Fruit fly (Drosophila melanogaster): Measurements from ENCODE around the gene CG5885.
A peak's percentile ranks its signal among the peaks of the same experiment; 100 is the strongest.

The CG5885 gene

dm6 chr2L:9908468-9908967, 9.6 kb downstream of the CG5885 start, which contains the start of gene CG13124 (continued):
- TF ChIP-seq CG12299 (tag; optimal IDR thresholded peaks at IDR 0.05): peak; percentile 8
- no peak for TF ChIP-seq CG10654 (GFP tag; optimal IDR thresholded peaks at IDR 0.05)
- peak; percentile 25; the same call in 1 of the 2 replicates for TF ChIP-seq NFAT (GFP tag; IDR thresholded peaks at IDR 0.05)
- TF ChIP-seq CG43689 (GFP tag; IDR thresholded peaks at IDR 0.05): no peak
- TF ChIP-seq NC2β (GFP tag; optimal IDR thresholded peaks at IDR 0.05): peak; percentile 7
- TF ChIP-seq CG31365 (tag; optimal IDR thresholded peaks at IDR 0.05): peak; percentile 40
- no peak for TF ChIP-seq CG4282 (GFP tag; optimal IDR thresholded peaks at IDR 0.05)
- TF ChIP-seq CG3847 (GFP tag; IDR thresholded peaks at IDR 0.05): 0 out of 2 replicates have a peak, but pooled peaks have one; percentile 7
- TF ChIP-seq CG1832 (GFP tag; optimal IDR thresholded peaks at IDR 0.05): no peak
- TF ChIP-seq CG10979 (tag; optimal IDR thresholded peaks at IDR 0.05): no peak
- TF ChIP-seq org-1 (GFP tag; optimal IDR thresholded peaks at IDR 0.05): no peak
- TF ChIP-seq crp (GFP tag; optimal IDR thresholded peaks at IDR 0.05): no peak
- TF ChIP-seq CG6854 (GFP tag; optimal IDR thresholded peaks at IDR 0.05): peak; percentile 42
- peak; percentile 34 for TF ChIP-seq Deaf1 (tag; optimal IDR thresholded peaks at IDR 0.05)
- no peak for TF ChIP-seq al (GFP tag; IDR thresholded peaks at IDR 0.05)
- no peak for TF ChIP-seq CG14441 (GFP tag; IDR thresholded peaks at IDR 0.05)
- no peak for TF ChIP-seq crc (GFP tag; optimal IDR thresholded peaks at IDR 0.05)
- TF ChIP-seq Nf-YA (GFP tag; IDR thresholded peaks at IDR 0.05): no peak
- TF ChIP-seq onecut (GFP tag; IDR thresholded peaks at IDR 0.05): no peak
- TF ChIP-seq slou (GFP tag; optimal IDR thresholded peaks at IDR 0.05): no peak
- TF ChIP-seq Atf-2 (GFP tag; optimal IDR thresholded peaks at IDR 0.05): no peak
- TF ChIP-seq row (GFP tag; IDR thresholded peaks at IDR 0.05): peak; percentile 70
- TF ChIP-seq HLH3B (GFP tag; IDR thresholded peaks at IDR 0.05): no peak
- peak; percentile 5 for TF ChIP-seq CG12391 (tag; optimal IDR thresholded peaks at IDR 0.05)
- peak; percentile 73; the same call in 1 of the 2 replicates for TF ChIP-seq CG32532 (GFP tag; IDR thresholded peaks at IDR 0.05)
- no peak for TF ChIP-seq TFAM (GFP tag; optimal IDR thresholded peaks at IDR 0.05)
- no peak for TF ChIP-seq Hr78 (GFP tag; optimal IDR thresholded peaks at IDR 0.05)
- TF ChIP-seq Oli (tag; optimal IDR thresholded peaks at IDR 0.05): no peak
- TF ChIP-seq CG2199 (GFP tag; IDR thresholded peaks at IDR 0.05): no peak
- no peak for TF ChIP-seq Doc2 (GFP tag; IDR thresholded peaks at IDR 0.05)
- no peak for TF ChIP-seq wdn (GFP tag; IDR thresholded peaks at IDR 0.05)
- peak; percentile 21 for TF ChIP-seq her (GFP tag; optimal IDR thresholded peaks at IDR 0.05)
- peak; percentile 18 for TF ChIP-seq ERR (GFP tag; optimal IDR thresholded peaks at IDR 0.05)
- TF ChIP-seq sqz (GFP tag; optimal IDR thresholded peaks at IDR 0.05): no peak
- TF ChIP-seq CG10267 (tag; optimal IDR thresholded peaks at IDR 0.05): peak; percentile 0
- no peak for TF ChIP-seq CG17912 (GFP tag; optimal IDR thresholded peaks at IDR 0.05)
- peak; percentile 61 for TF ChIP-seq CG10543 (GFP tag; optimal IDR thresholded peaks at IDR 0.05)
- no peak for TF ChIP-seq CG8089 (GFP tag; optimal IDR thresholded peaks at IDR 0.05)
- TF ChIP-seq ems (GFP tag; optimal IDR thresholded peaks at IDR 0.05): no peak
- TF ChIP-seq CG1603 (tag; optimal IDR thresholded peaks at IDR 0.05): no peak
- TF ChIP-seq tio (GFP tag; optimal IDR thresholded peaks at IDR 0.05): no peak
- TF ChIP-seq lmd (GFP tag; IDR thresholded peaks at IDR 0.05): no peak; the same call in 1 of the 2 replicates
- TF ChIP-seq CG1529 (GFP tag; optimal IDR thresholded peaks at IDR 0.05): no peak
- TF ChIP-seq abd-A (tag; optimal IDR thresholded peaks at IDR 0.05): no peak
- TF ChIP-seq CG2116 (GFP tag; optimal IDR thresholded peaks at IDR 0.05): no peak
- peak; percentile 66; the same call in 2 of the 3 replicates for TF ChIP-seq ci (GFP tag; IDR thresholded peaks at IDR 0.05)
- no peak for TF ChIP-seq CG3407 (GFP tag; optimal IDR thresholded peaks at IDR 0.05)
- TF ChIP-seq CG12942 (GFP tag; optimal IDR thresholded peaks at IDR 0.05): no peak
- peak; percentile 32 for TF ChIP-seq grau (tag; optimal IDR thresholded peaks at IDR 0.05)
- peak in 1 of 2 experiments; percentile 27 for TF ChIP-seq Hr51 (GFP tag; optimal IDR thresholded peaks at IDR 0.05)
- no peak for TF ChIP-seq otp (GFP tag; IDR thresholded peaks at IDR 0.05)
